Fruit fly (Drosophila melanogaster): ENCODE measurements around the gene Cp16.

dm6 chr3L:8729565-8729964, 2.2 kb upstream of the Cp16 start, which contains the start of gene Cp19:
- TF ChIP-seq CG8478 (optimal IDR thresholded peaks at IDR 0.05) (no peak), psq (optimal IDR thresholded peaks at IDR 0.05) (no peak), Dll (optimal IDR thresholded peaks at IDR 0.05) (no peak)
